Fruit fly (Drosophila melanogaster): ENCODE measurements around the gene CG11857.

CG11857 gene

DNA sequence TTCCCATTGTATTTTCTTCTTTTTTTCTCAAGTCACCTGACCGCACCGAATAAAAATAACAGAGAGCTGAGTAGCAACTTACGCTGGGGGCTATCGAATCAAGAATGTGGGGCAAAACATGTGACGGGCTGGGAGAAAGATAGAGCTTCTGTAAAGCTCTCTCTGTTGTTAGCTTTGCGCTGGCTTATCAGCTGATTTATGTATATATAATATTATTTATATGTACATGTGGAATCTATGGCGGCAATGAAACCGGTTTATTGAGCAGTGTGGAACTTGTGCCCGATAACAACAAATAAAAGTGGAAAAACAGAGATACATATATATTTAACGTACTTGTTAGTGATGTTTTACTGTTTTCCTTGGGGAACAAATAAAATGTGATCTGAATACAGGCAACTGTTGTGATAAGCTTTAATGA is 34.2 kb downstream of the CG11857 start, which contains the start of gene CG31098 (continued):
- peak; percentile 39 for TF ChIP-seq CG12769 (tag; optimal IDR thresholded peaks at IDR 0.05)
- peak; percentile 39 for TF ChIP-seq caup (GFP tag; optimal IDR thresholded peaks at IDR 0.05; ENCODE audit: severe bottlenecking)
- TF ChIP-seq Optix (GFP tag; IDR thresholded peaks at IDR 0.05): 0 out of 3 replicates have a peak, but pooled peaks have one; percentile 18
- TF ChIP-seq Rfx (GFP tag; IDR thresholded peaks at IDR 0.05): peak; percentile 7; the same call in 1 of the 2 replicates
- TF ChIP-seq Jarid2 (GFP tag; optimal IDR thresholded peaks at IDR 0.05): peak; percentile 63
- TF ChIP-seq gem (tag; optimal IDR thresholded peaks at IDR 0.05): peak; percentile 31
- TF ChIP-seq shn (GFP tag; optimal IDR thresholded peaks at IDR 0.05): no peak
- TF ChIP-seq CG4404 (GFP tag; IDR thresholded peaks at IDR 0.05): no peak
- TF ChIP-seq emc (GFP tag; optimal IDR thresholded peaks at IDR 0.05): no peak
- TF ChIP-seq Vsx1 (GFP tag; optimal IDR thresholded peaks at IDR 0.05): peak; percentile 35
- peak; percentile 43; the same call in 1 of the 2 replicates for TF ChIP-seq unc-4 (GFP tag; IDR thresholded peaks at IDR 0.05; ENCODE audit: partially characterized antibody)
- TF ChIP-seq crp (GFP tag; optimal IDR thresholded peaks at IDR 0.05): peak in 1 of 2 experiments; percentile 71
- TF ChIP-seq abd-A (tag; optimal IDR thresholded peaks at IDR 0.05): no peak
- peak; percentile 53 for TF ChIP-seq CG3281 (GFP tag; optimal IDR thresholded peaks at IDR 0.05)
- TF ChIP-seq CG7963 (GFP tag; IDR thresholded peaks at IDR 0.05; ENCODE audit: partially characterized antibody): no peak
- TF ChIP-seq CG15269 (tag; optimal IDR thresholded peaks at IDR 0.05): peak; percentile 50
- TF ChIP-seq Hand (GFP tag; optimal IDR thresholded peaks at IDR 0.05): peak; percentile 14
- TF ChIP-seq CG10147 (GFP tag; optimal IDR thresholded peaks at IDR 0.05): peak; percentile 11
- TF ChIP-seq MESR4 (GFP tag; optimal IDR thresholded peaks at IDR 0.05): peak; percentile 5
- no peak for TF ChIP-seq Ptx1 (GFP tag; IDR thresholded peaks at IDR 0.05)
- peak; percentile 52 for TF ChIP-seq CG6765 (GFP tag; optimal IDR thresholded peaks at IDR 0.05)
- peak; percentile 54 for TF ChIP-seq CG2678 (tag; optimal IDR thresholded peaks at IDR 0.05)
- TF ChIP-seq onecut (GFP tag; IDR thresholded peaks at IDR 0.05): no peak
- TF ChIP-seq Meics (GFP tag; optimal IDR thresholded peaks at IDR 0.05): peak; percentile 53
- TF ChIP-seq ATbp (GFP tag; optimal IDR thresholded peaks at IDR 0.05): peak; percentile 39
- peak; percentile 26 for TF ChIP-seq CG10431 (GFP tag; optimal IDR thresholded peaks at IDR 0.05)
- no peak for TF ChIP-seq lbe (GFP tag; optimal IDR thresholded peaks at IDR 0.05)
- TF ChIP-seq CG32532 (GFP tag; IDR thresholded peaks at IDR 0.05): peak; percentile 26; the same call in 1 of the 2 replicates
- TF ChIP-seq D (optimal IDR thresholded peaks at IDR 0.05): no peak
- TF ChIP-seq D (GFP tag; optimal IDR thresholded peaks at IDR 0.05): no peak
- no peak for TF ChIP-seq CG1603 (tag; optimal IDR thresholded peaks at IDR 0.05)
- TF ChIP-seq BtbVII (GFP tag; optimal IDR thresholded peaks at IDR 0.05): peak; percentile 66
- TF ChIP-seq CG13296 (GFP tag; optimal IDR thresholded peaks at IDR 0.05): peak; percentile 70
- TF ChIP-seq stc (GFP tag; IDR thresholded peaks at IDR 0.05): no peak
- no peak for TF ChIP-seq CG17612 (GFP tag; IDR thresholded peaks at IDR 0.05)
- TF ChIP-seq CG42726 (GFP tag; IDR thresholded peaks at IDR 0.05; ENCODE audit: partially characterized antibody): no peak
- no peak for TF ChIP-seq sisA (GFP tag; IDR thresholded peaks at IDR 0.05)
- peak; percentile 49; the same call in 1 of the 3 replicates for TF ChIP-seq CG34224 (GFP tag; IDR thresholded peaks at IDR 0.05; ENCODE audit: partially characterized antibody)
- peak; percentile 47 for TF ChIP-seq CG17385 (GFP tag; optimal IDR thresholded peaks at IDR 0.05)
- peak; percentile 63; the same call in 1 of the 2 replicates for TF ChIP-seq CG13287 (GFP tag; IDR thresholded peaks at IDR 0.05; ENCODE audit: partially characterized antibody)
- TF ChIP-seq CG15514 (GFP tag; optimal IDR thresholded peaks at IDR 0.05): peak; percentile 58
- peak; percentile 49 for TF ChIP-seq exex (tag; optimal IDR thresholded peaks at IDR 0.05)
- TF ChIP-seq unpg (GFP tag; optimal IDR thresholded peaks at IDR 0.05): peak; percentile 51
- peak; percentile 72 for TF ChIP-seq CG3995 (GFP tag; optimal IDR thresholded peaks at IDR 0.05)
- no peak for TF ChIP-seq zen (tag; optimal IDR thresholded peaks at IDR 0.05)
- TF ChIP-seq sd (tag; optimal IDR thresholded peaks at IDR 0.05): peak; percentile 95
- TF ChIP-seq Fer1 (GFP tag; optimal IDR thresholded peaks at IDR 0.05): peak; percentile 72
- peak; percentile 62 for TF ChIP-seq cwo (GFP tag; optimal IDR thresholded peaks at IDR 0.05)
